Fruit fly (Drosophila melanogaster): Measurements from ENCODE around the gene ogre.

ogre gene

dm6 chrX:7014931-7015428 lies 23.9 kb upstream of the ogre start (continued):
- TF ChIP-seq CG10147 (GFP tag; optimal IDR thresholded peaks at IDR 0.05) (no peak), Antp (GFP tag; optimal IDR thresholded peaks at IDR 0.05) (peak; percentile 68), CG15011 (GFP tag; optimal IDR thresholded peaks at IDR 0.05) (no peak), sima (GFP tag; optimal IDR thresholded peaks at IDR 0.05) (peak; percentile 43), CG18764 (GFP tag; optimal IDR thresholded peaks at IDR 0.05) (no peak), CG13894 (tag; optimal IDR thresholded peaks at IDR 0.05) (peak; percentile 9), kah (GFP tag; optimal IDR thresholded peaks at IDR 0.05) (no peak), CG1647 (GFP tag; optimal IDR thresholded peaks at IDR 0.05) (no peak), crc (GFP tag; optimal IDR thresholded peaks at IDR 0.05) (peak; percentile 43), CG13424 (tag; optimal IDR thresholded peaks at IDR 0.05) (peak; percentile 39), seq (GFP tag; IDR thresholded peaks at IDR 0.05) (no peak), CG12219 (GFP tag; optimal IDR thresholded peaks at IDR 0.05) (no peak), dati (GFP tag; IDR thresholded peaks at IDR 0.05) (no peak), CG11398 (GFP tag; optimal IDR thresholded peaks at IDR 0.05) (no peak), Fer3 (tag; optimal IDR thresholded peaks at IDR 0.05) (peak; percentile 14), CG10431 (GFP tag; optimal IDR thresholded peaks at IDR 0.05) (no peak), CG15514 (GFP tag; optimal IDR thresholded peaks at IDR 0.05) (peak; percentile 46), Rx (GFP tag; IDR thresholded peaks at IDR 0.05) (0 out of 2 replicates have a peak, but pooled peaks have one; percentile 5), ap (GFP tag; IDR thresholded peaks at IDR 0.05) (no peak), CG17328 (GFP tag; IDR thresholded peaks at IDR 0.05) (no peak), Mes4 (GFP tag; optimal IDR thresholded peaks at IDR 0.05) (no peak), prd (optimal IDR thresholded peaks at IDR 0.05) (no peak), prd (GFP tag; IDR thresholded peaks at IDR 0.05) (peak; percentile 62), ind (GFP tag; optimal IDR thresholded peaks at IDR 0.05) (no peak), CG9876 (GFP tag; optimal IDR thresholded peaks at IDR 0.05) (no peak), ase (GFP tag; IDR thresholded peaks at IDR 0.05) (peak; percentile 50; the same call in 1 of the 3 replicates), HLHmδ (GFP tag; optimal IDR thresholded peaks at IDR 0.05) (no peak), CG7987 (GFP tag; optimal IDR thresholded peaks at IDR 0.05) (peak; percentile 44), CG6689 (GFP tag; IDR thresholded peaks at IDR 0.05) (0 out of 2 replicates have a peak, but pooled peaks have one; percentile 20), lilli (GFP tag; optimal IDR thresholded peaks at IDR 0.05) (peak; percentile 84), CG18619 (GFP tag; optimal IDR thresholded peaks at IDR 0.05) (no peak), CG8290 (GFP tag; optimal IDR thresholded peaks at IDR 0.05) (peak; percentile 37), CG8290 (tag; optimal IDR thresholded peaks at IDR 0.05) (peak in 1 of 2 experiments; percentile 89), NK7.1 (GFP tag; optimal IDR thresholded peaks at IDR 0.05) (peak; percentile 17), CG15696 (tag; optimal IDR thresholded peaks at IDR 0.05) (peak; percentile 18), CG9817 (tag; optimal IDR thresholded peaks at IDR 0.05) (peak; percentile 26), mld (GFP tag; IDR thresholded peaks at IDR 0.05; ENCODE audit: partially characterized antibody) (0 out of 3 replicates have a peak, but pooled peaks have one; percentile 21), CG10209 (GFP tag; optimal IDR thresholded peaks at IDR 0.05) (peak; percentile 14), CG3065 (GFP tag; optimal IDR thresholded peaks at IDR 0.05) (no peak), Pdp1 (GFP tag; optimal IDR thresholded peaks at IDR 0.05) (peak; percentile 64 to 68), CG16815 (GFP tag; optimal IDR thresholded peaks at IDR 0.05) (no peak), bbx (GFP tag; IDR thresholded peaks at IDR 0.05; ENCODE audit: partially characterized antibody) (peak; percentile 49; the same call in 1 of the 2 replicates), CG3838 (GFP tag; optimal IDR thresholded peaks at IDR 0.05) (no peak), Ets65A (GFP tag) (peak; percentile 96), crol (GFP tag; IDR thresholded peaks at IDR 0.05) (no peak), caup (GFP tag; optimal IDR thresholded peaks at IDR 0.05; ENCODE audit: severe bottlenecking) (peak; percentile 32), fu2 (GFP tag; optimal IDR thresholded peaks at IDR 0.05) (no peak), oc (tag; optimal IDR thresholded peaks at IDR 0.05) (no peak), D19A (tag; optimal IDR thresholded peaks at IDR 0.05) (peak; percentile 9), Dek (tag; optimal IDR thresholded peaks at IDR 0.05) (peak; percentile 35), Gsc (GFP tag; IDR thresholded peaks at IDR 0.05) (no peak)

All from whole organism, embryonic.